Worm (Caenorhabditis elegans) whole organism, midembryonic: ENCODE data around the gene srw-40.

Experiments used
- T22C8.4 ChIP-seq: fragments of 200-800 bp; sonication (Bioruptor generic); IDR thresholded peaks from 2 replicates; pipeline ENCODE4 v1.3.6; 2022; ENCODE audit warnings: missing genetic modification characterization, missing compliant biosample characterization
- cog-1 ChIP-seq: sonication (generic microtip); optimal IDR thresholded peaks from 2 replicates; lab custom pipeline; 2016; ENCODE audit warnings: missing genetic modification characterization, missing compliant biosample characterization
- flt-1 ChIP-seq: fragments of 200-800 bp; sonication (Bioruptor generic); IDR thresholded peaks from 2 replicates; pipeline ENCODE4 v1.3.6; 2022; ENCODE audit warnings: missing genetic modification characterization, missing compliant biosample characterization
- klf-2 ChIP-seq: fragments of 200-800 bp; sonication (Bioruptor generic); conservative IDR thresholded peaks from 2 replicates; pipeline ENCODE4 v1.3.6; 2022; ENCODE audit warnings: missing genetic modification reagents, missing genetic modification characterization, missing compliant biosample characterization
- med-1 ChIP-seq: sonication (generic microtip); optimal IDR thresholded peaks from 2 replicates; lab custom pipeline; 2017; ENCODE audit warnings: missing genetic modification characterization, mild to moderate bottlenecking, missing compliant biosample characterization, antibody characterized with exemption, missing genetic modification reagents; ENCODE audit not compliant: insufficient read depth
- ref-1 ChIP-seq: fragments of 200-800 bp; sonication (Bioruptor generic); conservative IDR thresholded peaks from 2 replicates; pipeline ENCODE4 v1.3.6; 2022; ENCODE audit warnings: missing genetic modification reagents, missing genetic modification characterization, missing compliant biosample characterization
- tab-1 ChIP-seq: fragments of 200-800 bp; sonication (Bioruptor generic); IDR thresholded peaks from 2 replicates; pipeline ENCODE4 v1.3.6; 2022; ENCODE audit warnings: missing genetic modification characterization, missing compliant biosample characterization
- ztf-23 ChIP-seq: fragments of 200-800 bp; sonication (Bioruptor generic); IDR thresholded peaks from 2 replicates; pipeline ENCODE4 v1.3.6; 2022; ENCODE audit warnings: missing genetic modification reagents, missing genetic modification characterization, missing compliant biosample characterization
- ztf-29 ChIP-seq: fragments of 200-800 bp; sonication (Bioruptor generic); IDR thresholded peaks from 2 replicates; pipeline ENCODE4 v1.3.6; 2022; ENCODE audit warnings: missing genetic modification reagents, missing genetic modification characterization, missing compliant biosample characterization

DNA sequence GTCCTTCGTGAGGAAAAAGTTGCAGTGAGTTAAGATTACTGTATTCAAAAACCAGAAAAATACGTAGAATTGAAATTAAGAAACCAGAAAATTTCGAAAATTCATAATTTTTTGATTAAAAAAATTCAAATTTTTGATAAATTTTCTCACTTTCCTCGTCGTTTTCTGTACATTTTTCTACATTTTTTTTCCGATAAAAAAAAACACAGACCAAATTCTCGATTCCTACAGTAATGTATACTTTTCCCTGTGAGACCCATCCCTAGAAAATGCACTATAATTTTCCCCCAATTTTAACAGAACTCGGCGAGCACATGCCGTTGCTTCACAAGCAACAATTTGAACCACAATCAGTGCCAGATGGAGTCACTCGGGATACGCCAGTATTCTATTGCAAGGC lies 24.0 kb upstream of the srw-40 start, which contains the start of gene athp-2:
- TF ChIP-seq flt-1 (no peak), cog-1 (tag; lab: Kevin White, UChicago) (no peak), klf-2 (no peak), T22C8.4 (GFP tag; lab: Robert Waterston, UW) (no peak), ztf-23 (no peak), ztf-29 (GFP tag; lab: Robert Waterston, UW) (no peak), ref-1 (GFP tag; lab: Robert Waterston, UW) (no peak), tab-1 (no peak), med-1 (GFP tag; lab: Kevin White, UChicago) (no peak)
